Worm (Caenorhabditis elegans): ENCODE data around the gene R03G8.3.

DNA sequence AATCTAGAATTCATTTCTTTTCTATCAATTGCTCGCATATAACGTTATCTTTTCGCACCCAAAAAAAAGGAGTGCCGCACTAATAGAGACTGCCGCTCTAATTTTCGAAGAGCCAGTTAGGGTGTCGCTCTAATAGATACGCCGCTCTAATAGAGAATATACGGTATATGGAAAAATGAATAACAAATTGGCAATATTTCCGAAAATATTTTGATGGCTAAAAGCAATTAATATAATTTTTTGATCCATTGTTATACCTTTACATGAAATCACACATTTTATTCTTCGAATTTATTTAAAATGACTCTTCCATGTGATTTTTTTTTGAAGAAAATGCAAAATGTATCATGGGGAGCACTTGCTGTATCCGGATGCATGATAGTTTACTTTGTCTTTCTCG lies 12.9 kb upstream of the R03G8.3 start, which contains the start of gene K03A11.4:
- no peak for TF ChIP-seq tbx-11 (GFP tag; IDR thresholded peaks at IDR 0.05)
- no peak for TF ChIP-seq ama-1 (optimal IDR thresholded peaks at IDR 0.05)
- no peak for TF ChIP-seq F13C5.2 (tag; optimal IDR thresholded peaks at IDR 0.05)
- TF ChIP-seq tbx-37 (GFP tag; conservative IDR thresholded peaks at IDR 0.05): no peak
- no peak for TF ChIP-seq hmbx-1 (tag; optimal IDR thresholded peaks at IDR 0.05)
- TF ChIP-seq flt-1 (GFP tag; IDR thresholded peaks at IDR 0.05): no peak
